Fruit fly (Drosophila melanogaster) Kc167 (cell line): ENCODE results near the gene CG8236.
A peak's percentile ranks its signal among the peaks of the same experiment; 100 is the strongest.

Experiments
- Myc ChIP-seq: fragments of >200 bp; optimal IDR thresholded peaks from 2 replicates; lab custom pipeline; 2017; ENCODE audit warnings: missing external identifiers
- Sin3A ChIP-seq: fragments of >200 bp; optimal IDR thresholded peaks from 2 replicates; lab custom pipeline; 2018; ENCODE audit warnings: missing external identifiers
- h ChIP-seq: fragments of >200 bp; optimal IDR thresholded peaks from 3 replicates; lab custom pipeline; 2018; ENCODE audit warnings: missing external identifiers
- insv ChIP-seq: fragments of >200 bp; optimal IDR thresholded peaks from 3 replicates; lab custom pipeline; 2018; ENCODE audit warnings: missing external identifiers
- psq ChIP-seq: fragments of >200 bp; optimal IDR thresholded peaks from 2 replicates; lab custom pipeline; 2017; ENCODE audit warnings: missing external identifiers
- ttk ChIP-seq: sonication (Bioruptor generic); optimal IDR thresholded peaks from 2 replicates; lab custom pipeline; 2017; ENCODE audit warnings: missing external identifiers

The CG8236 gene

dm6 chr3R:8818239-8818638 is 49.0 kb downstream of the CG8236 start:
- TF ChIP-seq psq (lab: Kevin White, UChicago) (no peak), Myc (lab: Kevin White, UChicago) (no peak), Sin3A (lab: Kevin White, UChicago) (no peak), insv (lab: Kevin White, UChicago) (no peak), ttk (lab: Kevin White, UChicago) (peak; percentile 98), h (lab: Kevin White, UChicago) (no peak)

dm6 chr3R:8819551-8820057 is 50.4 kb downstream of the CG8236 start:
- TF ChIP-seq Sin3A (lab: Kevin White, UChicago) = no peak
- TF ChIP-seq insv (lab: Kevin White, UChicago) = no peak
- no peak for TF ChIP-seq Myc (lab: Kevin White, UChicago)
- no peak for TF ChIP-seq ttk (lab: Kevin White, UChicago)
- TF ChIP-seq psq (lab: Kevin White, UChicago) = no peak
- no peak for TF ChIP-seq h (lab: Kevin White, UChicago)

- TF ChIP-seq Myc (lab: Kevin White, UChicago) (no peak), psq (lab: Kevin White, UChicago) (no peak), Sin3A (lab: Kevin White, UChicago) (no peak), ttk (lab: Kevin White, UChicago) (no peak), insv (lab: Kevin White, UChicago) (no peak), h (lab: Kevin White, UChicago) (no peak)
These were observed 51.3 kb downstream of the CG8236 start, which contains the start of gene aqz for dm6 chr3R:8820428-8820912. Gene aqz, minus strand, starts transcription at chr3R:8820682.
